Worm (Caenorhabditis elegans) whole organism, L1 larva: Measurements from ENCODE around the gene acc-1.

ENCODE experiments used
- ceh-8 ChIP-seq: fragments of 200-800 bp; sonication (Bioruptor generic); optimal IDR thresholded peaks from 2 replicates; lab custom pipeline; 2018; ENCODE audit warnings: mild to moderate bottlenecking, missing genetic modification characterization, moderate library complexity, missing compliant biosample characterization
- ceh-82 ChIP-seq, 3 experiments: fragments of 150-350 bp in 1 of 3; sonication (generic microtip) in 2 of 3; optimal IDR thresholded peaks; 2 replicates each; lab custom pipeline; 2014 to 2017; ENCODE audit warnings: missing biosample characterization in 3 of 3, missing genetic modification characterization in 3 of 3
- egl-27 ChIP-seq, 2 experiments: fragments of 150-350 bp in 1 of 2; sonication (generic microtip); optimal IDR thresholded peaks; 3 replicates each; lab custom pipeline; 2017 to 2018; ENCODE audit warnings: missing biosample characterization in 2 of 2, missing genetic modification characterization in 2 of 2, missing genetic modification reagents in 2 of 2
- elt-3 ChIP-seq, 6 experiments: fragments of 150-350 bp in 1 of 6; sonication (generic microtip); optimal IDR thresholded peaks; 2 replicates each; lab custom pipeline; 2017 to 2018; ENCODE audit warnings: missing biosample characterization in 6 of 6, missing genetic modification characterization in 6 of 6, inconsistent platforms in 1 of 6
- hlh-17 ChIP-seq: fragments of 200-800 bp; sonication (Bioruptor generic); optimal IDR thresholded peaks from 2 replicates; lab custom pipeline; 2018; ENCODE audit warnings: missing genetic modification characterization, mild to moderate bottlenecking, missing compliant biosample characterization, moderate library complexity, borderline replicate concordance
- lin-14 ChIP-seq: fragments of 200-800 bp; sonication (Bioruptor generic); optimal IDR thresholded peaks from 2 replicates; lab custom pipeline; 2018; ENCODE audit warnings: mild to moderate bottlenecking, missing genetic modification characterization, moderate library complexity, missing compliant biosample characterization
- lin-15B ChIP-seq: fragments of 150-350 bp; sonication (generic microtip); optimal IDR thresholded peaks from 3 replicates; lab custom pipeline; 2014; ENCODE audit warnings: missing biosample characterization, missing genetic modification characterization
- lin-39 ChIP-seq: fragments of 150-350 bp; optimal IDR thresholded peaks from 2 replicates; lab custom pipeline; 2014; ENCODE audit warnings: missing biosample characterization, missing genetic modification reagents, missing genetic modification characterization
- lsy-2 ChIP-seq, 2 experiments: fragments of 150-350 bp; optimal IDR thresholded peaks; 2 replicates each; lab custom pipeline; 2014; ENCODE audit warnings: missing biosample characterization in 2 of 2, missing genetic modification characterization in 2 of 2
- mdl-1 ChIP-seq, 2 experiments: fragments of 150-350 bp; optimal IDR thresholded peaks; 2 replicates each; lab custom pipeline; 2014 to 2017; ENCODE audit warnings: missing biosample characterization in 2 of 2, missing genetic modification characterization in 2 of 2, inconsistent platforms in 1 of 2
- pag-3 ChIP-seq: sonication (generic microtip); optimal IDR thresholded peaks from 2 replicates; lab custom pipeline; 2017; ENCODE audit warnings: missing genetic modification characterization, mild to moderate bottlenecking, missing compliant biosample characterization, antibody characterized with exemption, borderline replicate concordance; ENCODE audit not compliant: insufficient read depth
- unc-62 ChIP-seq: fragments of 150-350 bp; optimal IDR thresholded peaks from 2 replicates; lab custom pipeline; 2014; ENCODE audit warnings: missing biosample characterization, missing genetic modification reagents, missing genetic modification characterization
- zag-1 ChIP-seq: fragments of 150-350 bp; optimal IDR thresholded peaks from 2 replicates; lab custom pipeline; 2014; ENCODE audit warnings: missing biosample characterization, missing genetic modification characterization

DNA sequence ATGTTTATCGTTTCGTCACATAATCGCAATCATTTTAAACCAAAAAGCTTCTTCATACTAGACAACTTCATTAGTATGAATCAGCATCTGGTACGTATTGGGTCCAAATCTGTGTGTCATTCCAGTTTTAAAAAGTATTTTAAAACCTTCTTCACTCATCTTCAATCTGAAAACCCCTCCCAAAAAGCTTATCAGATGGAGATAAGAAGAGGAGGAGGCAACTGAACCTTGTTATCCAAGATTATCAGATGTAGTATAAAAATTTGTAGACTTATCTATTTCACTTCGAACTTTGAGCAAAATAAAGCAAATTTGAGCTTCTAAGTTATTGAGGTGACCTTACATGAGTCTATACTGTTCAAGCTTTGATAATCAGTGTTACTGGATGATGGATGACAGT lies 52.0 kb downstream of the acc-1 start, which contains the start of gene nhr-38:
- TF ChIP-seq ceh-8 (GFP tag; lab: Kevin White, UChicago) (no peak), zag-1 (tag; lab: Kevin White, UChicago) (no peak), unc-62 (GFP tag; lab: Kevin White, UChicago) (no peak), egl-27 (tag; optimal IDR thresholded peaks at IDR 0.05; lab: Kevin White, UChicago) (no peak), lsy-2 (tag; optimal IDR thresholded peaks at IDR 0.05; lab: Kevin White, UChicago) (no peak), lin-15B (no peak), lin-14 (no peak), pag-3 (no peak), ceh-82 (tag; optimal IDR thresholded peaks at IDR 0.05; lab: Kevin White, UChicago) (no peak), elt-3 (tag; optimal IDR thresholded peaks at IDR 0.05; lab: Kevin White, UChicago) (no peak), hlh-17 (GFP tag; lab: Kevin White, UChicago) (no peak), lin-39 (no peak), mdl-1 (tag; optimal IDR thresholded peaks at IDR 0.05; lab: Kevin White, UChicago) (no peak)
